Fruit fly (Drosophila melanogaster) whole organism, embryonic: ENCODE data around the gene gry.
A peak's percentile ranks its signal among the peaks of the same experiment; 100 is the strongest.

Experiments used
- ATbp ChIP-seq: fragments of 200-800 bp; sonication (Bioruptor generic); optimal IDR thresholded peaks from 2 replicates; lab custom pipeline; 2017; ENCODE audit warnings: missing biosample characterization, mild to moderate bottlenecking, missing genetic modification characterization, missing genetic modification reagents
- Asciz ChIP-seq: fragments of 200-800 bp; sonication (Bioruptor generic); optimal IDR thresholded peaks from 2 replicates; lab custom pipeline; 2017; ENCODE audit warnings: missing biosample characterization, mild to moderate bottlenecking, missing genetic modification characterization, missing genetic modification reagents
- BEAF-32 ChIP-seq: fragments of 200-800 bp; sonication (Bioruptor generic); optimal IDR thresholded peaks from 3 replicates; lab custom pipeline; 2017; ENCODE audit warnings: missing biosample characterization, missing genetic modification characterization, mild to moderate bottlenecking, moderate library complexity, missing genetic modification reagents
- Bteb2 ChIP-seq: fragments of 200-800 bp; sonication (Bioruptor generic); optimal IDR thresholded peaks from 2 replicates; lab custom pipeline; 2016; ENCODE audit warnings: missing biosample characterization, missing genetic modification characterization
- C15 ChIP-seq: fragments of 200-800 bp; sonication (Bioruptor generic); IDR thresholded peaks from 3 replicates; pipeline ENCODE4 v1.3.6; 2022; ENCODE audit warnings: missing biosample characterization, missing genetic modification characterization
- CG10267 ChIP-seq: fragments of 200-800 bp; sonication (Bioruptor generic); optimal IDR thresholded peaks from 2 replicates; lab custom pipeline; 2018; ENCODE audit warnings: missing biosample characterization, mild to moderate bottlenecking, missing genetic modification characterization, moderate library complexity
- CG10959 ChIP-seq: fragments of 200-800 bp; sonication (Bioruptor generic); IDR thresholded peaks from 2 replicates; pipeline ENCODE4 v1.3.6; 2022; ENCODE audit warnings: missing biosample characterization, missing genetic modification characterization
- CG13624 ChIP-seq: fragments of 200-800 bp; sonication (Bioruptor generic); optimal IDR thresholded peaks from 2 replicates; lab custom pipeline; 2016; ENCODE audit warnings: missing biosample characterization, missing genetic modification characterization
- CG13894 ChIP-seq: fragments of 200-800 bp; sonication (Bioruptor generic); optimal IDR thresholded peaks from 3 replicates; lab custom pipeline; 2018; ENCODE audit warnings: missing biosample characterization, mild to moderate bottlenecking, missing genetic modification characterization, moderate library complexity
- CG17568 ChIP-seq: fragments of 200-800 bp; sonication (Bioruptor generic); optimal IDR thresholded peaks from 2 replicates; lab custom pipeline; 2018; ENCODE audit warnings: missing biosample characterization, mild to moderate bottlenecking, missing genetic modification characterization, moderate library complexity
- CG18599 ChIP-seq: fragments of 200-800 bp; sonication (Bioruptor generic); optimal IDR thresholded peaks from 3 replicates; lab custom pipeline; 2017; ENCODE audit warnings: missing biosample characterization, missing genetic modification characterization, mild to moderate bottlenecking, moderate library complexity, missing genetic modification reagents
- CG18619 ChIP-seq: fragments of 200-800 bp; sonication (Bioruptor generic); optimal IDR thresholded peaks from 3 replicates; lab custom pipeline; 2017; ENCODE audit warnings: missing biosample characterization, mild to moderate bottlenecking, missing genetic modification characterization
- CG31441 ChIP-seq: fragments of 200-800 bp; sonication (Bioruptor generic); IDR thresholded peaks from 2 replicates; pipeline ENCODE4 v1.3.6; 2022; ENCODE audit warnings: missing biosample characterization, missing genetic modification characterization
- CG34422 ChIP-seq: fragments of 200-800 bp; sonication (Bioruptor generic); IDR thresholded peaks from 3 replicates; pipeline ENCODE4 v1.3.6; 2022; ENCODE audit warnings: missing biosample characterization, missing genetic modification characterization
- CG6254 ChIP-seq: fragments of 200-800 bp; sonication (Bioruptor generic); optimal IDR thresholded peaks from 3 replicates; lab custom pipeline; 2017; ENCODE audit warnings: mild to moderate bottlenecking, missing biosample characterization, missing genetic modification reagents, missing genetic modification characterization
- CG6683 ChIP-seq: fragments of 200-800 bp; sonication (Bioruptor generic); optimal IDR thresholded peaks from 2 replicates; lab custom pipeline; 2017; ENCODE audit warnings: missing biosample characterization, mild to moderate bottlenecking, missing genetic modification characterization, missing genetic modification reagents
- CG6765 ChIP-seq: fragments of 200-800 bp; sonication (Bioruptor generic); optimal IDR thresholded peaks from 3 replicates; lab custom pipeline; 2017; ENCODE audit warnings: missing biosample characterization, mild to moderate bottlenecking, missing genetic modification characterization
- CG6813 ChIP-seq: fragments of 200-800 bp; sonication (Bioruptor generic); optimal IDR thresholded peaks from 2 replicates; lab custom pipeline; 2017; ENCODE audit warnings: missing biosample characterization, missing genetic modification characterization, mild to moderate bottlenecking, moderate library complexity, missing genetic modification reagents
- CG7839 ChIP-seq: fragments of 200-800 bp; sonication (Bioruptor generic); optimal IDR thresholded peaks from 3 replicates; lab custom pipeline; 2018; ENCODE audit warnings: missing biosample characterization, mild to moderate bottlenecking, missing genetic modification characterization, moderate library complexity
- CG7963 ChIP-seq: fragments of 200-800 bp; sonication (Bioruptor generic); IDR thresholded peaks from 3 replicates; pipeline ENCODE4 v1.3.6; 2022; ENCODE audit warnings: missing biosample characterization, missing genetic modification characterization; ENCODE audit not compliant: partially characterized antibody
- CG7987 ChIP-seq: fragments of 200-800 bp; sonication (Bioruptor generic); optimal IDR thresholded peaks from 2 replicates; lab custom pipeline; 2018; ENCODE audit warnings: missing biosample characterization, mild to moderate bottlenecking, missing genetic modification characterization, moderate library complexity
- Dad ChIP-seq: fragments of 200-800 bp; sonication (Bioruptor generic); optimal IDR thresholded peaks from 3 replicates; lab custom pipeline; 2016; ENCODE audit warnings: missing biosample characterization, missing genetic modification characterization
- Dip3 ChIP-seq: fragments of 200-800 bp; sonication (Bioruptor generic); optimal IDR thresholded peaks from 3 replicates; lab custom pipeline; 2016; ENCODE audit warnings: missing biosample characterization, missing genetic modification characterization
- Hr51 ChIP-seq, 2 experiments: fragments of 200-800 bp; sonication (Bioruptor generic); optimal IDR thresholded peaks; 2 replicates in 1 of 2; 3 replicates in 1 of 2; lab custom pipeline; 2016 to 2018; ENCODE audit warnings: missing biosample characterization in 2 of 2, missing genetic modification characterization in 2 of 2, mild to moderate bottlenecking in 1 of 2, moderate library complexity in 1 of 2
- Kr ChIP-seq: fragments of 200-800 bp; sonication (Bioruptor generic); optimal IDR thresholded peaks from 2 replicates; lab custom pipeline; 2017; ENCODE audit warnings: missing biosample characterization, mild to moderate bottlenecking, missing genetic modification characterization
- Lim3 ChIP-seq: fragments of 200-800 bp; sonication (Bioruptor generic); IDR thresholded peaks from 2 replicates; pipeline ENCODE4 v1.3.6; 2022; ENCODE audit warnings: missing biosample characterization, missing genetic modification characterization
- MTF-1 ChIP-seq: fragments of 200-800 bp; sonication (Bioruptor generic); optimal IDR thresholded peaks from 2 replicates; lab custom pipeline; 2018; ENCODE audit warnings: missing biosample characterization, mild to moderate bottlenecking, missing genetic modification characterization, borderline replicate concordance
- Myb ChIP-seq: fragments of 200-800 bp; sonication (Bioruptor generic); optimal IDR thresholded peaks from 2 replicates; lab custom pipeline; 2016; ENCODE audit warnings: missing biosample characterization, missing genetic modification characterization
- NK7.1 ChIP-seq: fragments of 200-800 bp; sonication (Bioruptor generic); optimal IDR thresholded peaks from 3 replicates; lab custom pipeline; 2016; ENCODE audit warnings: missing biosample characterization, missing genetic modification characterization
- Nf-YC ChIP-seq: fragments of 200-800 bp; optimal IDR thresholded peaks from 3 replicates; lab custom pipeline; 2019; ENCODE audit warnings: missing biosample characterization, mild to moderate bottlenecking, missing genetic modification characterization, moderate library complexity
- Rfx ChIP-seq: fragments of 200-800 bp; sonication (Bioruptor generic); IDR thresholded peaks from 2 replicates; pipeline ENCODE4 v1.3.6; 2022; ENCODE audit warnings: missing biosample characterization, missing genetic modification characterization
- Sox102F ChIP-seq: fragments of 200-800 bp; sonication (Bioruptor generic); optimal IDR thresholded peaks from 2 replicates; lab custom pipeline; 2018; ENCODE audit warnings: missing biosample characterization, mild to moderate bottlenecking, missing genetic modification characterization, moderate library complexity
- amos ChIP-seq: fragments of 200-800 bp; sonication (Bioruptor generic); IDR thresholded peaks from 2 replicates; pipeline ENCODE4 v1.3.6; 2022; ENCODE audit warnings: missing biosample characterization, missing genetic modification characterization; ENCODE audit not compliant: partially characterized antibody
- crc ChIP-seq: fragments of 200-800 bp; sonication (Bioruptor generic); optimal IDR thresholded peaks from 2 replicates; lab custom pipeline; 2016; ENCODE audit warnings: missing biosample characterization, missing genetic modification characterization
- dati ChIP-seq: fragments of 200-800 bp; sonication (Bioruptor generic); IDR thresholded peaks from 2 replicates; pipeline ENCODE4 v1.3.6; 2022; ENCODE audit warnings: missing biosample characterization, missing genetic modification characterization
- ewg ChIP-seq: fragments of 200-800 bp; sonication (Bioruptor generic); optimal IDR thresholded peaks from 3 replicates; lab custom pipeline; 2017; ENCODE audit warnings: mild to moderate bottlenecking, missing biosample characterization, missing genetic modification reagents, missing genetic modification characterization
- fd64A ChIP-seq: fragments of 200-800 bp; sonication (Bioruptor generic); optimal IDR thresholded peaks from 3 replicates; lab custom pipeline; 2018; ENCODE audit warnings: missing biosample characterization, mild to moderate bottlenecking, missing genetic modification characterization
- fd96Cb ChIP-seq: fragments of 200-800 bp; sonication (Bioruptor generic); optimal IDR thresholded peaks from 2 replicates; lab custom pipeline; 2018; ENCODE audit warnings: missing biosample characterization, mild to moderate bottlenecking, missing genetic modification characterization, moderate library complexity
- fu2 ChIP-seq: fragments of 200-800 bp; sonication (Bioruptor generic); optimal IDR thresholded peaks from 2 replicates; lab custom pipeline; 2016; ENCODE audit warnings: missing biosample characterization, missing genetic modification characterization
- jumu ChIP-seq: fragments of 200-800 bp; sonication (Bioruptor generic); optimal IDR thresholded peaks from 3 replicates; lab custom pipeline; 2016; ENCODE audit warnings: missing biosample characterization, missing genetic modification characterization
- lmd ChIP-seq: fragments of 200-800 bp; sonication (Bioruptor generic); IDR thresholded peaks from 2 replicates; pipeline ENCODE4 v1.3.6; 2022; ENCODE audit warnings: missing biosample characterization, missing genetic modification characterization
- oc ChIP-seq: fragments of 200-800 bp; sonication (Bioruptor generic); optimal IDR thresholded peaks from 2 replicates; lab custom pipeline; 2018; ENCODE audit warnings: missing biosample characterization, mild to moderate bottlenecking, missing genetic modification characterization, moderate library complexity
- p53 ChIP-seq: fragments of 200-800 bp; sonication (Bioruptor generic); optimal IDR thresholded peaks from 2 replicates; lab custom pipeline; 2016; ENCODE audit warnings: missing biosample characterization, missing genetic modification characterization
- ranshi ChIP-seq: fragments of 200-800 bp; sonication (Bioruptor generic); IDR thresholded peaks from 2 replicates; pipeline ENCODE4 v1.3.6; 2022; ENCODE audit warnings: missing biosample characterization, missing genetic modification characterization
- repo ChIP-seq: fragments of 200-800 bp; sonication (Bioruptor generic); optimal IDR thresholded peaks from 2 replicates; lab custom pipeline; 2016; ENCODE audit warnings: missing biosample characterization, missing genetic modification characterization
- salm ChIP-seq: fragments of 200-800 bp; sonication (Bioruptor generic); optimal IDR thresholded peaks from 2 replicates; lab custom pipeline; 2018; ENCODE audit warnings: missing biosample characterization, mild to moderate bottlenecking, missing genetic modification characterization
- shn ChIP-seq: fragments of 200-800 bp; sonication (Bioruptor generic); optimal IDR thresholded peaks from 3 replicates; lab custom pipeline; 2016; ENCODE audit warnings: missing biosample characterization, missing genetic modification characterization
- sima ChIP-seq: fragments of 200-800 bp; sonication (Bioruptor generic); optimal IDR thresholded peaks from 2 replicates; lab custom pipeline; 2016; ENCODE audit warnings: missing biosample characterization, missing genetic modification characterization
- sug ChIP-seq: fragments of 200-800 bp; optimal IDR thresholded peaks from 2 replicates; lab custom pipeline; 2019; ENCODE audit warnings: missing biosample characterization, mild to moderate bottlenecking, missing genetic modification characterization, moderate library complexity
- vfl ChIP-seq: fragments of 200-800 bp; sonication (Bioruptor generic); optimal IDR thresholded peaks from 2 replicates; lab custom pipeline; 2016; ENCODE audit warnings: missing biosample characterization, missing genetic modification characterization

Gene gry

DNA sequence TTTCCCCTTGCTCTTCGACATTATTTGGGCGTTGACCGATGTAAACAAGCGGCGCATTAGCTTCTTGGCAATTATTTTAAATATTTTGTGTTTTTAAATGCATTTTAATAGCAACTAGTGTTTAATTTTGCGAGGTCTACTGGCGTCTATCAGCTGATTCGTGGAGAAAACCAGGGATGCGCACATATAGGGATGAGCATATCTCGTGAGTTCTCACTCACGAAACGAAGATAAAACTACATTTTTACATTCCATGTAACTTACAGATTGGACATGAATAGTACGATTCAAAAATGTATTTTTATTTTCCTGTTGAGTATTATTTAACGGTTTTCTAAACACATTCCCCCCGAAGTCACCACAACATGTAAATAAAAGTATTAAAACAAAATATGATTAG lies 1.4 kb upstream of the gry start, which contains the start of gene CG14966 (continued):
- no peak for TF ChIP-seq CG6254 (GFP tag; lab: Kevin White, UChicago)
- TF ChIP-seq Dad = no peak
- TF ChIP-seq CG18599 (GFP tag; lab: Kevin White, UChicago) = peak; percentile 22
- TF ChIP-seq CG34422 (GFP tag; lab: Robert Waterston, UW) = peak; percentile 87; the same call in 2 of the 3 replicates
- TF ChIP-seq CG18619 (GFP tag; lab: Kevin White, UChicago) = no peak
- no peak for TF ChIP-seq CG10959 (GFP tag; lab: Robert Waterston, UW)
- no peak for TF ChIP-seq ATbp (GFP tag; lab: Kevin White, UChicago)
- peak; percentile 76; the same call in 2 of the 3 replicates for TF ChIP-seq CG7963
- peak; percentile 10 for TF ChIP-seq shn (GFP tag; lab: Kevin White, UChicago)
- TF ChIP-seq MTF-1 (GFP tag; lab: Kevin White, UChicago) = no peak
- no peak for TF ChIP-seq NK7.1
- no peak for TF ChIP-seq CG31441 (GFP tag; lab: Robert Waterston, UW)
- TF ChIP-seq CG13894 (tag; lab: Kevin White, UChicago) = peak; percentile 58
- peak; percentile 90 for TF ChIP-seq BEAF-32
- no peak for TF ChIP-seq repo (GFP tag; lab: Kevin White, UChicago)
- TF ChIP-seq C15 (GFP tag; lab: Robert Waterston, UW) = no peak
- no peak for TF ChIP-seq CG6683 (GFP tag; lab: Kevin White, UChicago)
- TF ChIP-seq vfl = peak; percentile 28
- no peak for TF ChIP-seq Kr (GFP tag; lab: Kevin White, UChicago)
- no peak for TF ChIP-seq CG6813 (GFP tag; lab: Kevin White, UChicago)
- no peak for TF ChIP-seq Sox102F
- TF ChIP-seq sug (tag; lab: Kevin White, UChicago) = peak; percentile 50
- TF ChIP-seq CG7839 (tag; lab: Kevin White, UChicago) = peak; percentile 23
- TF ChIP-seq oc (tag; lab: Kevin White, UChicago) = no peak
- no peak for TF ChIP-seq ranshi (GFP tag; lab: Robert Waterston, UW)
- TF ChIP-seq CG7987 (GFP tag; lab: Kevin White, UChicago) = peak; percentile 2
- TF ChIP-seq Lim3 (GFP tag; lab: Robert Waterston, UW) = no peak
- TF ChIP-seq salm (tag; lab: Kevin White, UChicago) = no peak
- no peak for TF ChIP-seq CG6765
- TF ChIP-seq sima (GFP tag; lab: Kevin White, UChicago) = no peak
- TF ChIP-seq lmd (GFP tag; lab: Robert Waterston, UW) = no peak
- TF ChIP-seq fu2 = peak; percentile 33
- peak; percentile 64 for TF ChIP-seq Nf-YC (tag; lab: Kevin White, UChicago)
- TF ChIP-seq p53 (GFP tag; lab: Kevin White, UChicago) = peak; percentile 11
- TF ChIP-seq Myb = peak; percentile 95
- peak; percentile 68 for TF ChIP-seq CG10267
- no peak for TF ChIP-seq fd64A (GFP tag; lab: Kevin White, UChicago)
- TF ChIP-seq Rfx = peak; percentile 73
- TF ChIP-seq CG13624 (GFP tag; lab: Kevin White, UChicago) = peak; percentile 54
- no peak for TF ChIP-seq dati (GFP tag; lab: Robert Waterston, UW)
- peak; percentile 23 for TF ChIP-seq Bteb2 (GFP tag; lab: Kevin White, UChicago)
- TF ChIP-seq crc = no peak
- no peak for TF ChIP-seq Asciz (GFP tag; lab: Kevin White, UChicago)
- TF ChIP-seq ewg = no peak
- no peak for TF ChIP-seq Hr51 (GFP tag; optimal IDR thresholded peaks at IDR 0.05; lab: Kevin White, UChicago)
- peak; percentile 94 for TF ChIP-seq amos (GFP tag; lab: Robert Waterston, UW)
- TF ChIP-seq Dip3 (GFP tag; lab: Kevin White, UChicago) = no peak
- TF ChIP-seq CG17568 (GFP tag; lab: Kevin White, UChicago) = no peak
- TF ChIP-seq jumu = peak; percentile 9
- no peak for TF ChIP-seq fd96Cb (tag; lab: Kevin White, UChicago)
